Fruit fly (Drosophila melanogaster) whole organism, embryonic: ENCODE measurements around the gene nAChRalpha2.

Experiments used
- Atf-2 ChIP-seq: fragments of 200-800 bp; sonication (Bioruptor generic); optimal IDR thresholded peaks from 2 replicates; lab custom pipeline; 2016; ENCODE audit warnings: missing biosample characterization, missing genetic modification characterization
- CG10543 ChIP-seq: fragments of 200-800 bp; sonication (Bioruptor generic); optimal IDR thresholded peaks from 3 replicates; lab custom pipeline; 2017; ENCODE audit warnings: missing biosample characterization, mild to moderate bottlenecking, missing genetic modification characterization, moderate library complexity
- CG10654 ChIP-seq: fragments of 200-800 bp; sonication (Bioruptor generic); optimal IDR thresholded peaks from 2 replicates; lab custom pipeline; 2016; ENCODE audit warnings: missing biosample characterization, missing genetic modification characterization
- CG11093 ChIP-seq: fragments of 200-800 bp; sonication (Bioruptor generic); IDR thresholded peaks from 3 replicates; pipeline ENCODE4 v1.3.6; 2022; ENCODE audit warnings: missing biosample characterization, missing genetic modification characterization
- CG12104 ChIP-seq: fragments of 200-800 bp; sonication (Bioruptor generic); optimal IDR thresholded peaks from 3 replicates; lab custom pipeline; 2016; ENCODE audit warnings: missing biosample characterization, missing genetic modification characterization
- CG1602 ChIP-seq: fragments of 200-800 bp; sonication (Bioruptor generic); optimal IDR thresholded peaks from 3 replicates; lab custom pipeline; 2016; ENCODE audit warnings: missing biosample characterization, missing genetic modification characterization
- CG1647 ChIP-seq: fragments of 200-800 bp; sonication (Bioruptor generic); optimal IDR thresholded peaks from 3 replicates; lab custom pipeline; 2016; ENCODE audit warnings: missing biosample characterization, missing genetic modification characterization
- CG16813 ChIP-seq: fragments of 200-800 bp; sonication (Bioruptor generic); IDR thresholded peaks from 3 replicates; pipeline ENCODE4 v1.3.6; 2022; ENCODE audit warnings: missing biosample characterization, missing genetic modification characterization; ENCODE audit not compliant: partially characterized antibody
- CG16863 ChIP-seq: fragments of 200-800 bp; sonication (Bioruptor generic); optimal IDR thresholded peaks from 3 replicates; lab custom pipeline; 2016; ENCODE audit warnings: missing biosample characterization, missing genetic modification characterization
- CG17361 ChIP-seq: fragments of 200-800 bp; sonication (Bioruptor generic); IDR thresholded peaks from 3 replicates; pipeline ENCODE4 v1.3.6; 2022; ENCODE audit warnings: missing biosample characterization, missing genetic modification characterization
- CG2202 ChIP-seq: fragments of 200-800 bp; sonication (Bioruptor generic); optimal IDR thresholded peaks from 2 replicates; lab custom pipeline; 2018; ENCODE audit warnings: missing biosample characterization, mild to moderate bottlenecking, missing genetic modification characterization
- CG3163 ChIP-seq: fragments of 200-800 bp; sonication (Bioruptor generic); optimal IDR thresholded peaks from 3 replicates; lab custom pipeline; 2016; ENCODE audit warnings: missing biosample characterization, missing genetic modification characterization
- CG33557 ChIP-seq: fragments of 200-800 bp; sonication (Bioruptor generic); optimal IDR thresholded peaks from 2 replicates; lab custom pipeline; 2019; ENCODE audit warnings: missing biosample characterization, mild to moderate bottlenecking, missing genetic modification characterization, moderate library complexity
- CG4404 ChIP-seq: fragments of 200-800 bp; sonication (Bioruptor generic); IDR thresholded peaks from 2 replicates; pipeline ENCODE4 v1.3.6; 2022; ENCODE audit warnings: missing biosample characterization, missing genetic modification characterization
- CG7556 ChIP-seq: fragments of 200-800 bp; sonication (Bioruptor generic); optimal IDR thresholded peaks from 2 replicates; lab custom pipeline; 2017; ENCODE audit warnings: missing biosample characterization, mild to moderate bottlenecking, missing genetic modification characterization
- CG7963 ChIP-seq: fragments of 200-800 bp; sonication (Bioruptor generic); IDR thresholded peaks from 3 replicates; pipeline ENCODE4 v1.3.6; 2022; ENCODE audit warnings: missing biosample characterization, missing genetic modification characterization; ENCODE audit not compliant: partially characterized antibody
- CG8765 ChIP-seq: fragments of 200-800 bp; sonication (Bioruptor generic); IDR thresholded peaks from 2 replicates; pipeline ENCODE4 v1.3.6; 2022; ENCODE audit warnings: missing biosample characterization, missing genetic modification characterization
- CrebB ChIP-seq: fragments of 200-800 bp; sonication (Bioruptor generic); optimal IDR thresholded peaks from 3 replicates; lab custom pipeline; 2018; ENCODE audit warnings: missing biosample characterization, mild to moderate bottlenecking, missing genetic modification characterization
- Doc3 ChIP-seq: fragments of 200-800 bp; sonication (Bioruptor generic); IDR thresholded peaks from 3 replicates; pipeline ENCODE4 v1.3.6; 2022; ENCODE audit warnings: missing biosample characterization, missing genetic modification characterization; ENCODE audit not compliant: partially characterized antibody
- Ets65A ChIP-seq: fragments of 200-800 bp; sonication (Bioruptor generic); peaks from one replicate; lab custom pipeline; 2016; ENCODE audit warnings: missing biosample characterization, missing genetic modification characterization
- H15 ChIP-seq: fragments of 200-800 bp; sonication (Bioruptor generic); IDR thresholded peaks from 3 replicates; pipeline ENCODE4 v1.3.6; 2022; ENCODE audit warnings: missing biosample characterization, missing genetic modification characterization
- HLH4C ChIP-seq: fragments of 200-800 bp; sonication (Bioruptor generic); IDR thresholded peaks from 3 replicates; pipeline ENCODE4 v1.3.6; 2022; ENCODE audit warnings: missing biosample characterization, missing genetic modification characterization; ENCODE audit not compliant: partially characterized antibody
- HLH54F ChIP-seq: fragments of 200-800 bp; sonication (Bioruptor generic); optimal IDR thresholded peaks from 3 replicates; lab custom pipeline; 2016; ENCODE audit warnings: missing biosample characterization, missing genetic modification characterization
- Hand ChIP-seq: fragments of 200-800 bp; sonication (Bioruptor generic); optimal IDR thresholded peaks from 2 replicates; lab custom pipeline; 2017; ENCODE audit warnings: mild to moderate bottlenecking, missing biosample characterization, missing genetic modification reagents, missing genetic modification characterization
- Hr3 ChIP-seq: fragments of 200-800 bp; sonication (Bioruptor generic); optimal IDR thresholded peaks from 3 replicates; lab custom pipeline; 2016; ENCODE audit warnings: missing biosample characterization, missing genetic modification characterization
- Jarid2 ChIP-seq: fragments of 200-800 bp; sonication (Bioruptor generic); optimal IDR thresholded peaks from 3 replicates; lab custom pipeline; 2017; ENCODE audit warnings: mild to moderate bottlenecking, missing biosample characterization, missing genetic modification reagents, missing genetic modification characterization
- Kr ChIP-seq: fragments of 200-800 bp; sonication (Bioruptor generic); optimal IDR thresholded peaks from 2 replicates; lab custom pipeline; 2017; ENCODE audit warnings: missing biosample characterization, mild to moderate bottlenecking, missing genetic modification characterization
- MTF-1 ChIP-seq: fragments of 200-800 bp; sonication (Bioruptor generic); optimal IDR thresholded peaks from 2 replicates; lab custom pipeline; 2018; ENCODE audit warnings: missing biosample characterization, mild to moderate bottlenecking, missing genetic modification characterization, borderline replicate concordance
- Mad ChIP-seq: fragments of 200-800 bp; sonication (Bioruptor generic); optimal IDR thresholded peaks from 2 replicates; lab custom pipeline; 2016; ENCODE audit warnings: missing biosample characterization, missing genetic modification characterization
- NK7.1 ChIP-seq: fragments of 200-800 bp; sonication (Bioruptor generic); optimal IDR thresholded peaks from 3 replicates; lab custom pipeline; 2016; ENCODE audit warnings: missing biosample characterization, missing genetic modification characterization
- Nf-YB ChIP-seq: fragments of 200-800 bp; sonication (Bioruptor generic); optimal IDR thresholded peaks from 3 replicates; lab custom pipeline; 2019; ENCODE audit warnings: missing biosample characterization, mild to moderate bottlenecking, missing genetic modification characterization, moderate library complexity
- Opbp ChIP-seq: fragments of 200-800 bp; sonication (Bioruptor generic); IDR thresholded peaks from 3 replicates; pipeline ENCODE4 v1.3.6; 2022; ENCODE audit warnings: missing biosample characterization, missing genetic modification characterization; ENCODE audit not compliant: partially characterized antibody
- Pdp1 ChIP-seq, 2 experiments: fragments of 200-800 bp; sonication (Bioruptor generic); optimal IDR thresholded peaks; 3 replicates each; lab custom pipeline; 2016; ENCODE audit warnings: missing biosample characterization in 2 of 2, missing genetic modification characterization in 2 of 2, mild to moderate bottlenecking in 1 of 2, moderate library complexity in 1 of 2
- Ptx1 ChIP-seq: fragments of 200-800 bp; sonication (Bioruptor generic); IDR thresholded peaks from 2 replicates; pipeline ENCODE4 v1.3.6; 2022; ENCODE audit warnings: missing biosample characterization, missing genetic modification characterization
- Stat92E ChIP-seq, 3 experiments: fragments of >200 bp in 2 of 3; fragments of 200-800 bp in 1 of 3; sonication (Bioruptor generic) in 1 of 3; optimal IDR thresholded peaks; 2 replicates each; lab custom pipeline; 2017 to 2019; ENCODE audit warnings: missing biosample characterization in 3 of 3, missing genetic modification characterization in 3 of 3, mild to moderate bottlenecking in 1 of 3, moderate library complexity in 1 of 3
- Trl ChIP-seq, 3 experiments: fragments of >200 bp in 2 of 3; fragments of 200-800 bp in 1 of 3; sonication (Bioruptor generic) in 1 of 3; optimal IDR thresholded peaks; 2 replicates in 1 of 3; 3 replicates in 2 of 3; lab custom pipeline; 2016 to 2017; ENCODE audit warnings: missing biosample characterization in 1 of 3, missing genetic modification characterization in 1 of 3
- Usf ChIP-seq: fragments of 200-800 bp; sonication (Bioruptor generic); optimal IDR thresholded peaks from 2 replicates; lab custom pipeline; 2017; ENCODE audit warnings: missing genotype, missing biosample characterization, missing genetic modification characterization
- YL-1 ChIP-seq: fragments of 200-800 bp; sonication (Bioruptor generic); optimal IDR thresholded peaks from 3 replicates; lab custom pipeline; 2017; ENCODE audit warnings: missing biosample characterization, mild to moderate bottlenecking, missing genetic modification characterization
- crc ChIP-seq: fragments of 200-800 bp; sonication (Bioruptor generic); optimal IDR thresholded peaks from 2 replicates; lab custom pipeline; 2016; ENCODE audit warnings: missing biosample characterization, missing genetic modification characterization
- crp ChIP-seq, 2 experiments: fragments of 200-800 bp; sonication (Bioruptor generic); optimal IDR thresholded peaks; 2 replicates in 1 of 2; 3 replicates in 1 of 2; lab custom pipeline; 2017; ENCODE audit warnings: missing biosample characterization in 2 of 2, missing genetic modification characterization in 2 of 2, mild to moderate bottlenecking in 1 of 2, moderate library complexity in 1 of 2
- ewg ChIP-seq: fragments of 200-800 bp; sonication (Bioruptor generic); optimal IDR thresholded peaks from 3 replicates; lab custom pipeline; 2017; ENCODE audit warnings: mild to moderate bottlenecking, missing biosample characterization, missing genetic modification reagents, missing genetic modification characterization
- grau ChIP-seq: fragments of 200-800 bp; optimal IDR thresholded peaks from 3 replicates; lab custom pipeline; 2019; ENCODE audit warnings: missing biosample characterization, mild to moderate bottlenecking, missing genetic modification characterization, moderate library complexity
- grn ChIP-seq: fragments of 200-800 bp; sonication (Bioruptor generic); optimal IDR thresholded peaks from 3 replicates; lab custom pipeline; 2017; ENCODE audit warnings: missing biosample characterization, missing genetic modification characterization
- maf-S ChIP-seq: fragments of 200-800 bp; sonication (Bioruptor generic); optimal IDR thresholded peaks from 2 replicates; lab custom pipeline; 2016; ENCODE audit warnings: missing biosample characterization, missing genetic modification characterization
- nerfin-1 ChIP-seq: fragments of 200-800 bp; sonication (Bioruptor generic); optimal IDR thresholded peaks from 3 replicates; lab custom pipeline; 2019; ENCODE audit warnings: missing biosample characterization, mild to moderate bottlenecking, missing genetic modification characterization, moderate library complexity
- oc ChIP-seq: fragments of 200-800 bp; sonication (Bioruptor generic); optimal IDR thresholded peaks from 2 replicates; lab custom pipeline; 2018; ENCODE audit warnings: missing biosample characterization, mild to moderate bottlenecking, missing genetic modification characterization, moderate library complexity
- ro ChIP-seq: fragments of 200-800 bp; sonication (Bioruptor generic); IDR thresholded peaks from 2 replicates; pipeline ENCODE4 v1.3.6; 2022; ENCODE audit warnings: missing biosample characterization, missing genetic modification characterization
- seq ChIP-seq: fragments of 200-800 bp; sonication (Bioruptor generic); IDR thresholded peaks from 2 replicates; pipeline ENCODE4 v1.3.6; 2022; ENCODE audit warnings: missing biosample characterization, missing genetic modification characterization
- sug ChIP-seq: fragments of 200-800 bp; optimal IDR thresholded peaks from 2 replicates; lab custom pipeline; 2019; ENCODE audit warnings: missing biosample characterization, mild to moderate bottlenecking, missing genetic modification characterization, moderate library complexity
- wek ChIP-seq: fragments of 200-800 bp; sonication (Bioruptor generic); optimal IDR thresholded peaks from 3 replicates; lab custom pipeline; 2018; ENCODE audit warnings: missing biosample characterization, mild to moderate bottlenecking, missing genetic modification characterization, moderate library complexity
- wor ChIP-seq: fragments of 200-800 bp; sonication (Bioruptor generic); IDR thresholded peaks from 2 replicates; pipeline ENCODE4 v1.3.6; 2022; ENCODE audit warnings: missing biosample characterization, missing genetic modification characterization

nAChRalpha2 gene

dm6 chr3R:24484990-24485478 is at the start of gene nAChRalpha2:
Gene nAChRalpha2, plus strand, starts transcription at chr3R:24485428.
- TF ChIP-seq Doc3 (GFP tag; lab: Robert Waterston, UW): no peak
- no peak for TF ChIP-seq grau (tag; lab: Kevin White, UChicago)
- no peak for TF ChIP-seq HLH4C (GFP tag; lab: Robert Waterston, UW)
- no peak for TF ChIP-seq CG7556 (GFP tag; lab: Kevin White, UChicago)
- TF ChIP-seq CG2202 (tag; lab: Kevin White, UChicago): no peak
- TF ChIP-seq wor (GFP tag; lab: Robert Waterston, UW): no peak
- TF ChIP-seq CG7963 (GFP tag; lab: Robert Waterston, UW): no peak
- TF ChIP-seq NK7.1 (GFP tag; lab: Kevin White, UChicago): no peak
- TF ChIP-seq CG4404 (GFP tag; lab: Robert Waterston, UW): no peak
- no peak for TF ChIP-seq ro
- TF ChIP-seq CG1647 (GFP tag; lab: Kevin White, UChicago): no peak
- TF ChIP-seq Usf (GFP tag; lab: Kevin White, UChicago): no peak
- peak; percentile 71 for TF ChIP-seq CG3163
- no peak for TF ChIP-seq Atf-2
- TF ChIP-seq CG17361 (GFP tag; lab: Robert Waterston, UW): no peak
- no peak for TF ChIP-seq CG12104 (GFP tag; lab: Kevin White, UChicago)
- no peak for TF ChIP-seq oc
- no peak for TF ChIP-seq Pdp1 (GFP tag; optimal IDR thresholded peaks at IDR 0.05; lab: Kevin White, UChicago)
- no peak for TF ChIP-seq Mad
- no peak for TF ChIP-seq CG10654 (GFP tag; lab: Kevin White, UChicago)
- peak; percentile 33 for TF ChIP-seq Hand (GFP tag; lab: Kevin White, UChicago)
- TF ChIP-seq Hr3 (GFP tag; lab: Kevin White, UChicago): no peak
- no peak for TF ChIP-seq H15 (GFP tag; lab: Robert Waterston, UW)
- TF ChIP-seq CG16863 (GFP tag; lab: Kevin White, UChicago): no peak
- TF ChIP-seq CrebB: no peak
- TF ChIP-seq HLH54F (GFP tag; lab: Kevin White, UChicago): no peak
- TF ChIP-seq nerfin-1 (tag; lab: Kevin White, UChicago): no peak
- TF ChIP-seq Nf-YB (GFP tag; lab: Kevin White, UChicago): no peak
- TF ChIP-seq CG33557: no peak
- no peak for TF ChIP-seq wek
- TF ChIP-seq crp (GFP tag; optimal IDR thresholded peaks at IDR 0.05; lab: Kevin White, UChicago): no peak
- TF ChIP-seq Trl (optimal IDR thresholded peaks at IDR 0.05; lab: Kevin White, UChicago): peak; percentile 47 to 72
- no peak for TF ChIP-seq Trl (GFP tag; optimal IDR thresholded peaks at IDR 0.05; lab: Kevin White, UChicago)
- TF ChIP-seq Ets65A: peak; percentile 39
- no peak for TF ChIP-seq CG10543 (GFP tag; lab: Kevin White, UChicago)
- TF ChIP-seq sug (tag; lab: Kevin White, UChicago): no peak
- TF ChIP-seq seq (GFP tag; lab: Robert Waterston, UW): peak; percentile 23; the same call in 1 of the 2 replicates

DNA sequence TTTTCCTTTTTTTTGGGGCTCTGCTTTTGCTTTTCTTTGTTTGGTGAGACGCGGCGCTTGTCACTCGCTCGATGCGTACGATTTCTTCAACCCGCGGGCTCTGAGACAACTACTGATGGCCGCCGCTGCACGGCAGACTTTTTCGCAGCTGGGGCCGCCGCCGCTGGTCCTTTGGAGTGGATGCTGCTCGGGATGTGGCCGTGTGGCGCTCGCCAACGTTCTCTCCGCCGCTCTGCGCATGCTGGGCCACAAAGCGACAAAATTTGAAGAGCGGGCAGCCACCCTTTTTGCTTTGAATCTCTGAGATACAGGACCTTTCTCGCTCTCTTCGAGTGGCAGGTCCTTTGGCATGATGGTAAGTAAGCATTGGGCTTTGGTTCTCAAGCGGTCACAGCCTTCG is 28.2 kb upstream of the nAChRalpha2 start, which contains the start of gene nAChRalpha1:
Gene nAChRalpha1 (minus strand): TSS at position 101 of the 400 bp plus-strand sequence.
- TF ChIP-seq CG1602 (no peak), ewg (GFP tag; lab: Kevin White, UChicago) (peak; percentile 63), CG8765 (GFP tag; lab: Robert Waterston, UW) (peak; percentile 15; the same call in 1 of the 2 replicates), CG16813 (GFP tag; lab: Robert Waterston, UW) (no peak), HLH4C (GFP tag; lab: Robert Waterston, UW) (0 out of 3 replicates have a peak, but pooled peaks have one; percentile 13), Kr (no peak), YL-1 (GFP tag; lab: Kevin White, UChicago) (no peak), Opbp (GFP tag; lab: Robert Waterston, UW) (no peak), Ptx1 (GFP tag; lab: Robert Waterston, UW) (no peak), grn (no peak), Stat92E (GFP tag; optimal IDR thresholded peaks at IDR 0.05; lab: Kevin White, UChicago) (no peak), MTF-1 (GFP tag; lab: Kevin White, UChicago) (no peak), crc (GFP tag; lab: Kevin White, UChicago) (no peak), maf-S (no peak), Jarid2 (GFP tag; lab: Kevin White, UChicago) (peak; percentile 14), CG11093 (GFP tag; lab: Robert Waterston, UW) (no peak)
